Fruit fly (Drosophila melanogaster): ENCODE data around the gene Paip2.

The Paip2 gene

DNA sequence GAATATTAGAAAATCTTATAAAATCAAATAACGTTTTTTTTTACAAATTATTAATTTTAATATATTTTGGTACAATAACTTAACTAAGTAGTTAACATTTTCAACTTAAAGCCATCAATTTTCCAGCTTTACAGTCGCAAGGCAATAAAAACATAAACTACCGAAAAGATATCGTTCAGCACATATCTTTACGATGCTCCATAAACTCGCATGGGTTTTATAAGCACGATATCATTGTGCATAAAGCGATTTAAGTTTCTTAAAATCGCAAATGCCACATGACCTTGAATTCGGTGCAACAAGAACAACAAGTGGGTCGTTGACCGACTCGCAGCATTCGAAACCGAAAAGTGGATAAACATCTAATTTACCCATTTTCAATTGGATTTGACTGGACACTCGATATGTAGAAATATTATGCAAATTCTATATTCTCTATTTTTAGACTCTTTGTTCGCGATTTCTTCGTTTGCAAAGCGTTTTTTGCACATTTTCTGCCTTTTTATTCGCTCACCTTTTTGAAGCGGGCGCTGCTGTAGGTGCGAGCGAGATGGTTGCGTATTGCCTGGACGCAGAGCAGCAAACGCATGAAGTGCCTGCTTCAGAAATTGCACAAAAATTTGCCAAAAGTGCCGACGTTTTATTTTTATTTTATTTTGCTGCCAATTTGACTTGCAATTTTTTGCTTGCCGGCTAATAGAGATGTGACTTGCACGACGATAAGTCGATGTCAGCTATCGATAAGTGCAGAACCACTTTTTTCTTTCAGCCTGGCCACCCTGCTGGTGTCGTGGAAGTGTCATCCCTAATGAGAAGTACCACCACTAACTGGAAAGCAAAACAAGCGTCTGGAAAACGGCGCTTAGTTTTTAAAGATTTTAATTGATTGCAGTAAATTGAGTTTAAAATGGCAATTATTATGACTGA lies 19.4 kb upstream of the Paip2 start, which contains the start of gene Spc25 (continued):
- TF ChIP-seq CG14965 (GFP tag; optimal IDR thresholded peaks at IDR 0.05; ENCODE audit: borderline replicate concordance) (no peak), B-H1 (GFP tag; IDR thresholded peaks at IDR 0.05) (no peak), Jarid2 (GFP tag; optimal IDR thresholded peaks at IDR 0.05) (no peak), Meics (GFP tag; optimal IDR thresholded peaks at IDR 0.05) (no peak), sim (GFP tag; IDR thresholded peaks at IDR 0.05) (no peak), Med (GFP tag) (peak; percentile 94), hth (optimal IDR thresholded peaks at IDR 0.05) (no peak), CG32767 (GFP tag; IDR thresholded peaks at IDR 0.05) (no peak), Trl (optimal IDR thresholded peaks at IDR 0.05) (no peak), Trl (GFP tag; optimal IDR thresholded peaks at IDR 0.05) (peak; percentile 67), Bteb2 (GFP tag; optimal IDR thresholded peaks at IDR 0.05) (no peak), CG3726 (GFP tag; IDR thresholded peaks at IDR 0.05) (no peak), CG8944 (GFP tag; optimal IDR thresholded peaks at IDR 0.05) (peak; percentile 59), ab (GFP tag; optimal IDR thresholded peaks at IDR 0.05) (no peak), fd3F (GFP tag; optimal IDR thresholded peaks at IDR 0.05) (peak; percentile 26), ssp (GFP tag; IDR thresholded peaks at IDR 0.05) (peak; percentile 43), slp2 (GFP tag; optimal IDR thresholded peaks at IDR 0.05) (peak; percentile 50), crp (GFP tag; optimal IDR thresholded peaks at IDR 0.05) (peak in 1 of 2 experiments; percentile 12), sisA (GFP tag; IDR thresholded peaks at IDR 0.05) (no peak; the same call in 1 of the 2 replicates), CG7963 (GFP tag; IDR thresholded peaks at IDR 0.05; ENCODE audit: partially characterized antibody) (peak; percentile 87), Nf-YA (GFP tag; IDR thresholded peaks at IDR 0.05) (no peak), CG4730 (GFP tag; IDR thresholded peaks at IDR 0.05) (no peak), gsb-n (tag; optimal IDR thresholded peaks at IDR 0.05) (no peak), Eip74EF (GFP tag; optimal IDR thresholded peaks at IDR 0.05) (no peak), CG12942 (GFP tag; optimal IDR thresholded peaks at IDR 0.05) (peak; percentile 45), sqz (GFP tag; optimal IDR thresholded peaks at IDR 0.05) (peak; percentile 38), E2f1 (GFP tag; IDR thresholded peaks at IDR 0.05) (no peak), Dip3 (GFP tag; optimal IDR thresholded peaks at IDR 0.05) (peak; percentile 35), CG31365 (tag; optimal IDR thresholded peaks at IDR 0.05) (no peak), ftz-f1 (GFP tag; optimal IDR thresholded peaks at IDR 0.05) (no peak), sug (tag; optimal IDR thresholded peaks at IDR 0.05) (peak; percentile 26), bab2 (GFP tag; optimal IDR thresholded peaks at IDR 0.05) (peak; percentile 36), unc-4 (GFP tag; IDR thresholded peaks at IDR 0.05; ENCODE audit: partially characterized antibody) (peak; percentile 93), Max (GFP tag; optimal IDR thresholded peaks at IDR 0.05) (no peak), br (optimal IDR thresholded peaks at IDR 0.05) (no peak), CG3163 (GFP tag; optimal IDR thresholded peaks at IDR 0.05) (peak; percentile 38), slou (GFP tag; optimal IDR thresholded peaks at IDR 0.05) (peak; percentile 36), CG6791 (GFP tag; IDR thresholded peaks at IDR 0.05; ENCODE audit: partially characterized antibody) (peak; percentile 96), lmd (GFP tag; IDR thresholded peaks at IDR 0.05) (peak; percentile 31; the same call in 1 of the 2 replicates), CoRest (tag; optimal IDR thresholded peaks at IDR 0.05) (no peak), Six4 (GFP tag; optimal IDR thresholded peaks at IDR 0.05) (no peak), H2.0 (GFP tag; IDR thresholded peaks at IDR 0.05) (peak; percentile 38; the same call in 1 of the 2 replicates), Sox100B (GFP tag; optimal IDR thresholded peaks at IDR 0.05) (no peak), Nf-YB (GFP tag; optimal IDR thresholded peaks at IDR 0.05) (no peak), CG10431 (GFP tag; optimal IDR thresholded peaks at IDR 0.05) (no peak), CG14441 (GFP tag; IDR thresholded peaks at IDR 0.05) (peak; percentile 50; the same call in 1 of the 2 replicates), Usf (GFP tag; optimal IDR thresholded peaks at IDR 0.05) (no peak), Kr (GFP tag; optimal IDR thresholded peaks at IDR 0.05) (no peak), CG33213 (GFP tag; optimal IDR thresholded peaks at IDR 0.05) (peak; percentile 84), amos (GFP tag; IDR thresholded peaks at IDR 0.05; ENCODE audit: partially characterized antibody) (peak; percentile 96)
